Worm (Caenorhabditis elegans) whole organism, L4/young adult: ENCODE data around the gene clec-24.

Experiments
- W03F9.2 ChIP-seq: fragments of 150-350 bp; optimal IDR thresholded peaks from 2 replicates; lab custom pipeline; 2014; ENCODE audit warnings: missing biosample characterization, missing genetic modification characterization
- dao-5 ChIP-seq: sonication (generic microtip); optimal IDR thresholded peaks from 2 replicates; lab custom pipeline; 2016; ENCODE audit warnings: missing genotype, missing genetic modification characterization, moderate library complexity, missing compliant biosample characterization
- him-1 ChIP-seq: sonication (generic microtip); optimal IDR thresholded peaks from 2 replicates; lab custom pipeline; 2016; ENCODE audit warnings: missing genotype, missing genetic modification reagents, missing genetic modification characterization, missing compliant biosample characterization

- no peak for TF ChIP-seq him-1 (tag; lab: Kevin White, UChicago)
- TF ChIP-seq dao-5 (tag; lab: Kevin White, UChicago): no peak
- TF ChIP-seq W03F9.2: no peak
Observed at ce11 chrV:16814541-16815207, 47.1 kb upstream of the clec-24 start.
